In the genomic region with DNA sequence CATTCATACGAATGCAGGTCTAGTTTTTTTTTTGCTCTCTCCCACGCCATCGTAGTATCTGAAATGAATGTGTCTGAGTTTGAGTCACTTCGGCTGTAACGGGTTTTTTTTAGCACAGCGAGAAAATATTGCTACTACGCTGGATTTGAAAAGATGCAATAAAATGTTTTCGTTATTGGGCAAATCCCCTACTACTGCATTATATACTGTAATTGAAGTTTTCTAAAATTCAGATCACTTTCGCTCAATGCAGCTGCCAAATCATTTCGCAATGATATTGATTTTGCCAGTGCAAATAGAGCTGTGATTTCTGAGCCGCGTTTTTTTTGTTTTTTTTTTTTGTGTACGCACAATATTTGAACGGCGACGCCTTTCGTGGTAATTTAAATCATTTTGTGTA, we compare ENCODE assay signal across 5 fruit fly cellular contexts.
TF ChIP-seq lines count a peak whose summit lies in the region.

No protein-coding gene starts in this region.

TF ChIP-seq in whole organism, adult, 20 proteins besides CTCF, POLR2A, EP300 and RAD21 (continued from another document):
- TF ChIP-seq Clk (GFP tag; optimal IDR thresholded peaks at IDR 0.05; lab: Kevin White, UChicago) (no peak), CG5204 (GFP tag; optimal IDR thresholded peaks at IDR 0.05; lab: Kevin White, UChicago) (peak; percentile 8), CG12768 (GFP tag; optimal IDR thresholded peaks at IDR 0.05; lab: Kevin White, UChicago) (no peak)

TF ChIP-seq in whole organism, embryonic, 481 proteins besides CTCF, POLR2A, EP300 and RAD21 (continued from another document and continues in another):
- TF ChIP-seq eve (GFP tag; optimal IDR thresholded peaks at IDR 0.05; lab: Kevin White, UChicago), result peak in 1 of 2 experiments; percentile 63
- TF ChIP-seq CG12769 (tag; optimal IDR thresholded peaks at IDR 0.05; lab: Kevin White, UChicago), result no peak
- peak; percentile 1 for TF ChIP-seq zfh2 (GFP tag; optimal IDR thresholded peaks at IDR 0.05; lab: Kevin White, UChicago)
- TF ChIP-seq p53 (GFP tag; optimal IDR thresholded peaks at IDR 0.05; lab: Kevin White, UChicago), result no peak
- no peak for TF ChIP-seq CG13296 (GFP tag; optimal IDR thresholded peaks at IDR 0.05; lab: Kevin White, UChicago)
- TF ChIP-seq CG11695 (GFP tag; IDR thresholded peaks at IDR 0.05; lab: Robert Waterston, UW), result peak; percentile 55; the same call in 2 of the 3 replicates
- TF ChIP-seq sens (GFP tag; lab: Kevin White, UChicago), result peak; percentile 88
- TF ChIP-seq lab (GFP tag; optimal IDR thresholded peaks at IDR 0.05; lab: Kevin White, UChicago), result peak; percentile 42
- no peak for TF ChIP-seq zfh1 (GFP tag; IDR thresholded peaks at IDR 0.05; lab: Robert Waterston, UW)
- peak; percentile 43; the same call in 1 of the 3 replicates for TF ChIP-seq CG7357 (GFP tag; IDR thresholded peaks at IDR 0.05; lab: Robert Waterston, UW)
- TF ChIP-seq CG8089 (GFP tag; optimal IDR thresholded peaks at IDR 0.05; lab: Kevin White, UChicago), result peak; percentile 29
- no peak for TF ChIP-seq Neu2 (GFP tag; optimal IDR thresholded peaks at IDR 0.05; lab: Kevin White, UChicago; ENCODE audit: borderline replicate concordance)
- no peak for TF ChIP-seq MBD-R2 (GFP tag; IDR thresholded peaks at IDR 0.05; lab: Robert Waterston, UW)
- TF ChIP-seq gfzf (GFP tag; optimal IDR thresholded peaks at IDR 0.05; lab: Kevin White, UChicago), result no peak
- TF ChIP-seq dmrt11E (tag; optimal IDR thresholded peaks at IDR 0.05; lab: Kevin White, UChicago), result no peak
- peak; percentile 41 to 54 for TF ChIP-seq dpn (GFP tag; optimal IDR thresholded peaks at IDR 0.05; lab: Kevin White, UChicago)
- TF ChIP-seq CG4707 (GFP tag; optimal IDR thresholded peaks at IDR 0.05; lab: Kevin White, UChicago), result no peak
- no peak for TF ChIP-seq CG7372 (GFP tag; IDR thresholded peaks at IDR 0.05; lab: Robert Waterston, UW)
- no peak for TF ChIP-seq CG1792 (GFP tag; optimal IDR thresholded peaks at IDR 0.05; lab: Kevin White, UChicago)
- TF ChIP-seq Hand (GFP tag; optimal IDR thresholded peaks at IDR 0.05; lab: Kevin White, UChicago), result no peak
- peak; percentile 49 for TF ChIP-seq shn (GFP tag; optimal IDR thresholded peaks at IDR 0.05; lab: Kevin White, UChicago)
- no peak for TF ChIP-seq Gsc (GFP tag; IDR thresholded peaks at IDR 0.05; lab: Robert Waterston, UW)
- TF ChIP-seq dan (GFP tag; IDR thresholded peaks at IDR 0.05; lab: Robert Waterston, UW), result no peak
- peak; percentile 73 for TF ChIP-seq Sox102F (GFP tag; optimal IDR thresholded peaks at IDR 0.05; lab: Kevin White, UChicago)
- peak; percentile 38 for TF ChIP-seq unpg (GFP tag; optimal IDR thresholded peaks at IDR 0.05; lab: Kevin White, UChicago)
- no peak for TF ChIP-seq crol (GFP tag; IDR thresholded peaks at IDR 0.05; lab: Robert Waterston, UW)
- no peak for TF ChIP-seq CG42726 (GFP tag; IDR thresholded peaks at IDR 0.05; lab: Robert Waterston, UW; ENCODE audit: partially characterized antibody)
- TF ChIP-seq CG32772 (GFP tag; IDR thresholded peaks at IDR 0.05; lab: Robert Waterston, UW), result peak; percentile 52; the same call in 1 of the 2 replicates
- TF ChIP-seq Fer1 (GFP tag; optimal IDR thresholded peaks at IDR 0.05; lab: Kevin White, UChicago), result peak; percentile 8
- TF ChIP-seq fd102C (GFP tag; optimal IDR thresholded peaks at IDR 0.05; lab: Kevin White, UChicago), result no peak
- peak; percentile 33; the same call in 1 of the 2 replicates for TF ChIP-seq E2f1 (GFP tag; IDR thresholded peaks at IDR 0.05; lab: Robert Waterston, UW)

TF ChIP-seq in whole organism, prepupa, 60 proteins besides CTCF, POLR2A, EP300 and RAD21 (continued from another document and continues in another):
- TF ChIP-seq CG9139 (GFP tag; optimal IDR thresholded peaks at IDR 0.05; lab: Kevin White, UChicago) (peak; percentile 62), vri (GFP tag; optimal IDR thresholded peaks at IDR 0.05; lab: Kevin White, UChicago) (peak; percentile 44), Sox15 (GFP tag; optimal IDR thresholded peaks at IDR 0.05; lab: Kevin White, UChicago) (peak; percentile 81), CG6276 (GFP tag; optimal IDR thresholded peaks at IDR 0.05; lab: Kevin White, UChicago) (peak; percentile 78), dac (GFP tag; optimal IDR thresholded peaks at IDR 0.05; lab: Kevin White, UChicago) (peak; percentile 78), topi (GFP tag; optimal IDR thresholded peaks at IDR 0.05; lab: Kevin White, UChicago) (peak; percentile 87), CG6792 (GFP tag; optimal IDR thresholded peaks at IDR 0.05; lab: Kevin White, UChicago) (peak; percentile 74), CG4318 (GFP tag; optimal IDR thresholded peaks at IDR 0.05; lab: Kevin White, UChicago) (peak; percentile 75), OdsH (GFP tag; optimal IDR thresholded peaks at IDR 0.05; lab: Kevin White, UChicago) (peak; percentile 86), eg (GFP tag; IDR thresholded peaks at IDR 0.05; lab: Robert Waterston, UW) (peak; percentile 90), spab (GFP tag; optimal IDR thresholded peaks at IDR 0.05; lab: Kevin White, UChicago) (peak; percentile 71), fd59A (GFP tag; optimal IDR thresholded peaks at IDR 0.05; lab: Kevin White, UChicago) (peak; percentile 79), Met (GFP tag; optimal IDR thresholded peaks at IDR 0.05; lab: Kevin White, UChicago) (peak; percentile 50), CG11902 (GFP tag; optimal IDR thresholded peaks at IDR 0.05; lab: Kevin White, UChicago) (peak; percentile 85), Sox102F (GFP tag; optimal IDR thresholded peaks at IDR 0.05; lab: Kevin White, UChicago) (peak; percentile 75), Gug (GFP tag; IDR thresholded peaks at IDR 0.05; lab: Robert Waterston, UW) (peak; percentile 84), net (GFP tag; optimal IDR thresholded peaks at IDR 0.05; lab: Kevin White, UChicago) (peak; percentile 83), Ets21C (GFP tag; optimal IDR thresholded peaks at IDR 0.05; lab: Kevin White, UChicago) (peak; percentile 73), Eip75B (GFP tag; optimal IDR thresholded peaks at IDR 0.05; lab: Kevin White, UChicago) (peak; percentile 82), CG34406 (GFP tag; optimal IDR thresholded peaks at IDR 0.05; lab: Kevin White, UChicago) (peak; percentile 79), achi (GFP tag; optimal IDR thresholded peaks at IDR 0.05; lab: Kevin White, UChicago) (peak; percentile 80), CG10631 (GFP tag; optimal IDR thresholded peaks at IDR 0.05; lab: Kevin White, UChicago) (peak; percentile 78), CG11762 (GFP tag; optimal IDR thresholded peaks at IDR 0.05; lab: Kevin White, UChicago; ENCODE audit: insufficient read depth) (peak; percentile 86), CG16779 (tag; optimal IDR thresholded peaks at IDR 0.05; lab: Kevin White, UChicago) (peak; percentile 49), CG6854 (GFP tag; optimal IDR thresholded peaks at IDR 0.05; lab: Kevin White, UChicago) (no peak), CG3032 (tag; optimal IDR thresholded peaks at IDR 0.05; lab: Kevin White, UChicago) (peak; percentile 75), fkh (GFP tag; optimal IDR thresholded peaks at IDR 0.05; lab: Kevin White, UChicago) (peak; percentile 32), CG7368 (GFP tag; optimal IDR thresholded peaks at IDR 0.05; lab: Kevin White, UChicago) (peak; percentile 91), CG8319 (GFP tag; optimal IDR thresholded peaks at IDR 0.05; lab: Kevin White, UChicago) (peak; percentile 86), cyc (GFP tag; optimal IDR thresholded peaks at IDR 0.05; lab: Kevin White, UChicago) (peak; percentile 90), Hr38 (GFP tag; optimal IDR thresholded peaks at IDR 0.05; lab: Kevin White, UChicago) (no peak), ss (GFP tag; optimal IDR thresholded peaks at IDR 0.05; lab: Kevin White, UChicago) (peak; percentile 47 to 82)

TF ChIP-seq in whole organism, pupa, 21 proteins besides CTCF, POLR2A, EP300 and RAD21 (continued from another document):
- TF ChIP-seq CG14655 (GFP tag; optimal IDR thresholded peaks at IDR 0.05; lab: Kevin White, UChicago) (peak; percentile 73), Snoo (tag; optimal IDR thresholded peaks at IDR 0.05; lab: Kevin White, UChicago) (peak; percentile 71)

TF ChIP-seq in whole organism, wandering third instar larva, 38 proteins besides CTCF, POLR2A, EP300 and RAD21 (continued from another document):
- peak; percentile 78 for TF ChIP-seq fru (GFP tag; optimal IDR thresholded peaks at IDR 0.05; lab: Kevin White, UChicago)
- TF ChIP-seq OdsH (GFP tag; optimal IDR thresholded peaks at IDR 0.05; lab: Kevin White, UChicago), result peak; percentile 62
- no peak for TF ChIP-seq CrebA (GFP tag; optimal IDR thresholded peaks at IDR 0.05; lab: Kevin White, UChicago; ENCODE audit: borderline replicate concordance)
- peak; percentile 13 for TF ChIP-seq HLH106 (tag; optimal IDR thresholded peaks at IDR 0.05; lab: Kevin White, UChicago)
